Worm (Caenorhabditis elegans): ENCODE measurements around the gene let-858.

DNA sequence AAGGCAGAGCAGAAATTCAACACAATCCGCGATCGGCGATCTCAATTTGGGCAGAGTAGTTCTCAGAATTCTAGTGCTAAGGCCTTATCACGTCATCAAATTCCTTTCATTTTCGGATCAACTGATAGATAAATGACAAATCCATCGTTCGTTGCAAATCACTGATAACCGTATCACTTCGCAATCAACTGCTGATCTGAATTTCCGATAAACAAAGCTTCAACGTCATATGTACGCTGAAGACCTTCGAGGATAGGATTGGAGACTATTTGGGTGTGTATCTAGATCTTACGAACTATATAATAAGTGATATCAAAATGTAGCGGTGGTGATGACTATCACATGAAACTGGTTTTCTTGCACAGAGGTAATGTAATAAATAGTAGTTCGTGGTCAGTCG, 35.1 kb downstream of the let-858 start:
- TF ChIP-seq nhr-90 (tag; optimal IDR thresholded peaks at IDR 0.05; ENCODE audit: poor library complexity), result no peak
- TF ChIP-seq pax-3 (tag; optimal IDR thresholded peaks at IDR 0.05), result no peak
- no peak for TF ChIP-seq fos-1 (tag; optimal IDR thresholded peaks at IDR 0.05)
- no peak for TF ChIP-seq lsy-2 (tag; optimal IDR thresholded peaks at IDR 0.05)
- no peak for TF ChIP-seq skn-1 (tag; optimal IDR thresholded peaks at IDR 0.05)
- no peak for TF ChIP-seq fkh-10 (GFP tag; optimal IDR thresholded peaks at IDR 0.05)
